Fruit fly (Drosophila melanogaster) whole organism, prepupa: ENCODE data around the gene Mccc1.

Experiments
- Blimp-1 ChIP-seq: fragments of 200-800 bp; sonication (Bioruptor generic); optimal IDR thresholded peaks from 3 replicates; lab custom pipeline; 2017; ENCODE audit warnings: missing biosample characterization, missing genetic modification characterization, mild to moderate bottlenecking, moderate library complexity, missing genetic modification reagents
- CG10631 ChIP-seq: fragments of 200-800 bp; sonication (Bioruptor generic); optimal IDR thresholded peaks from 2 replicates; lab custom pipeline; 2016; ENCODE audit warnings: missing biosample characterization, missing genetic modification characterization
- CG10669 ChIP-seq: fragments of 200-800 bp; sonication (Bioruptor generic); optimal IDR thresholded peaks from 3 replicates; lab custom pipeline; 2018; ENCODE audit warnings: missing biosample characterization, mild to moderate bottlenecking, missing genetic modification characterization, moderate library complexity
- CG11294 ChIP-seq: fragments of 200-800 bp; sonication (Bioruptor generic); IDR thresholded peaks from 2 replicates; pipeline ENCODE4 v1.3.6; 2022; ENCODE audit warnings: missing biosample characterization, missing genetic modification characterization
- CG15336 ChIP-seq: fragments of 200-800 bp; sonication (Bioruptor generic); IDR thresholded peaks from 2 replicates; pipeline ENCODE4 v1.3.6; 2022; ENCODE audit warnings: missing biosample characterization, missing genetic modification characterization
- CG1621 ChIP-seq: fragments of 200-800 bp; sonication (Bioruptor generic); optimal IDR thresholded peaks from 3 replicates; lab custom pipeline; 2018; ENCODE audit warnings: missing biosample characterization, mild to moderate bottlenecking, missing genetic modification characterization
- CG32006 ChIP-seq: fragments of 200-800 bp; sonication (Bioruptor generic); optimal IDR thresholded peaks from 3 replicates; lab custom pipeline; 2017; ENCODE audit warnings: missing biosample characterization, mild to moderate bottlenecking, missing genetic modification characterization
- CG34406 ChIP-seq: fragments of 200-800 bp; sonication (Bioruptor generic); optimal IDR thresholded peaks from 3 replicates; lab custom pipeline; 2016; ENCODE audit warnings: missing biosample characterization, missing genetic modification characterization
- CG3919 ChIP-seq: fragments of 200-800 bp; sonication (Bioruptor generic); optimal IDR thresholded peaks from 3 replicates; lab custom pipeline; 2016; ENCODE audit warnings: missing biosample characterization, missing genetic modification characterization
- CG4318 ChIP-seq: fragments of 200-800 bp; sonication (Bioruptor generic); optimal IDR thresholded peaks from 3 replicates; lab custom pipeline; 2017; ENCODE audit warnings: missing biosample characterization, mild to moderate bottlenecking, missing genetic modification characterization
- CG6163 ChIP-seq: fragments of 200-800 bp; sonication (Bioruptor generic); IDR thresholded peaks from 3 replicates; pipeline ENCODE4 v1.3.6; 2022; ENCODE audit warnings: missing biosample characterization, missing genetic modification characterization
- CG6276 ChIP-seq: fragments of 200-800 bp; sonication (Bioruptor generic); optimal IDR thresholded peaks from 2 replicates; lab custom pipeline; 2017; ENCODE audit warnings: missing biosample characterization, mild to moderate bottlenecking, missing genetic modification characterization
- CG6808 ChIP-seq: fragments of 200-800 bp; sonication (Bioruptor generic); optimal IDR thresholded peaks from 3 replicates; lab custom pipeline; 2017; ENCODE audit warnings: missing biosample characterization, missing genetic modification characterization, mild to moderate bottlenecking, moderate library complexity, missing genetic modification reagents
- CG6854 ChIP-seq: fragments of 200-800 bp; sonication (Bioruptor generic); optimal IDR thresholded peaks from 2 replicates; lab custom pipeline; 2017; ENCODE audit warnings: missing biosample characterization, mild to moderate bottlenecking, missing genetic modification characterization
- CG8319 ChIP-seq: fragments of 200-800 bp; sonication (Bioruptor generic); optimal IDR thresholded peaks from 3 replicates; lab custom pipeline; 2016; ENCODE audit warnings: missing biosample characterization, missing genetic modification characterization
- Eip75B ChIP-seq: fragments of 200-800 bp; sonication (Bioruptor generic); optimal IDR thresholded peaks from 3 replicates; lab custom pipeline; 2016; ENCODE audit warnings: missing biosample characterization, missing genetic modification characterization
- Eip78C ChIP-seq: fragments of 200-800 bp; sonication (Bioruptor generic); peaks from one replicate; lab custom pipeline; 2016; ENCODE audit warnings: missing biosample characterization, missing genetic modification characterization
- Eip93F ChIP-seq: fragments of 200-800 bp; sonication (Bioruptor generic); optimal IDR thresholded peaks from 2 replicates; lab custom pipeline; 2016; ENCODE audit warnings: missing biosample characterization, mild to moderate bottlenecking, missing genetic modification characterization
- Ets21C ChIP-seq: fragments of 200-800 bp; sonication (Bioruptor generic); optimal IDR thresholded peaks from 3 replicates; lab custom pipeline; 2016; ENCODE audit warnings: missing biosample characterization, missing genetic modification characterization
- Ets96B ChIP-seq: fragments of 200-800 bp; optimal IDR thresholded peaks from 2 replicates; lab custom pipeline; 2019; ENCODE audit warnings: missing biosample characterization, mild to moderate bottlenecking, missing genetic modification characterization, moderate library complexity
- Gug ChIP-seq: fragments of 200-800 bp; sonication (Bioruptor generic); IDR thresholded peaks from 2 replicates; pipeline ENCODE4 v1.3.6; 2022; ENCODE audit warnings: missing biosample characterization, missing genetic modification characterization
- Hr39 ChIP-seq: fragments of 200-800 bp; sonication (Bioruptor generic); optimal IDR thresholded peaks from 2 replicates; lab custom pipeline; 2016; ENCODE audit warnings: missing biosample characterization, missing genetic modification characterization
- Met ChIP-seq: fragments of 200-800 bp; sonication (Bioruptor generic); optimal IDR thresholded peaks from 3 replicates; lab custom pipeline; 2016; ENCODE audit warnings: missing biosample characterization, missing genetic modification characterization
- Sox102F ChIP-seq: fragments of 200-800 bp; sonication (Bioruptor generic); optimal IDR thresholded peaks from 2 replicates; lab custom pipeline; 2016; ENCODE audit warnings: missing biosample characterization, mild to moderate bottlenecking, missing genetic modification characterization
- Sox14 ChIP-seq: fragments of 200-800 bp; sonication (Bioruptor generic); optimal IDR thresholded peaks from 3 replicates; lab custom pipeline; 2016; ENCODE audit warnings: missing biosample characterization, missing genetic modification characterization
- Sox15 ChIP-seq: fragments of 200-800 bp; sonication (Bioruptor generic); optimal IDR thresholded peaks from 3 replicates; lab custom pipeline; 2016; ENCODE audit warnings: missing biosample characterization, missing genetic modification characterization
- achi ChIP-seq: fragments of 200-800 bp; sonication (Bioruptor generic); optimal IDR thresholded peaks from 3 replicates; lab custom pipeline; 2016; ENCODE audit warnings: missing biosample characterization, missing genetic modification characterization
- acj6 ChIP-seq: fragments of 200-800 bp; sonication (Bioruptor generic); optimal IDR thresholded peaks from 3 replicates; lab custom pipeline; 2016; ENCODE audit warnings: missing biosample characterization, missing genetic modification characterization
- dac ChIP-seq: fragments of 200-800 bp; sonication (Bioruptor generic); optimal IDR thresholded peaks from 2 replicates; lab custom pipeline; 2017; ENCODE audit warnings: missing biosample characterization, mild to moderate bottlenecking, missing genetic modification characterization
- eg ChIP-seq: fragments of 200-800 bp; sonication (Bioruptor generic); IDR thresholded peaks from 3 replicates; pipeline ENCODE4 v1.3.6; 2022; ENCODE audit warnings: missing biosample characterization, missing genetic modification characterization
- fd85E ChIP-seq: fragments of 200-800 bp; sonication (Bioruptor generic); optimal IDR thresholded peaks from 3 replicates; lab custom pipeline; 2016; ENCODE audit warnings: missing biosample characterization, missing genetic modification characterization
- fkh ChIP-seq: fragments of 200-800 bp; sonication (Bioruptor generic); optimal IDR thresholded peaks from 3 replicates; lab custom pipeline; 2017; ENCODE audit warnings: missing biosample characterization, mild to moderate bottlenecking, missing genetic modification characterization, moderate library complexity
- lz ChIP-seq: fragments of 200-800 bp; sonication (Bioruptor generic); optimal IDR thresholded peaks from 3 replicates; lab custom pipeline; 2016; ENCODE audit warnings: missing biosample characterization, missing genetic modification characterization
- net ChIP-seq: fragments of 200-800 bp; sonication (Bioruptor generic); optimal IDR thresholded peaks from 3 replicates; lab custom pipeline; 2016; ENCODE audit warnings: missing biosample characterization, missing genetic modification characterization
- pdm3 ChIP-seq: fragments of 200-800 bp; sonication (Bioruptor generic); optimal IDR thresholded peaks from 3 replicates; lab custom pipeline; 2016; ENCODE audit warnings: missing biosample characterization, missing genetic modification characterization
- svp ChIP-seq: fragments of 200-800 bp; sonication (Bioruptor generic); peaks from one replicate; lab custom pipeline; 2016; ENCODE audit warnings: missing biosample characterization, missing genetic modification characterization
- topi ChIP-seq: fragments of 200-800 bp; sonication (Bioruptor generic); optimal IDR thresholded peaks from 3 replicates; lab custom pipeline; 2016; ENCODE audit warnings: missing biosample characterization, missing genetic modification characterization
- vri ChIP-seq: fragments of 200-800 bp; sonication (Bioruptor generic); optimal IDR thresholded peaks from 3 replicates; lab custom pipeline; 2016; ENCODE audit warnings: missing biosample characterization, mild to moderate bottlenecking, missing genetic modification characterization

Gene Mccc1

dm6 chr3R:31762672-31763071, 31.0 kb downstream of the Mccc1 start (continued):
- TF ChIP-seq CG10669: peak; percentile 73
- peak; percentile 79 for TF ChIP-seq CG3919 (GFP tag; lab: Kevin White, UChicago)
- TF ChIP-seq CG6854 (GFP tag; lab: Kevin White, UChicago): no peak
- no peak for TF ChIP-seq fd85E
- TF ChIP-seq lz (GFP tag; lab: Kevin White, UChicago): no peak
- TF ChIP-seq Sox14: peak; percentile 34
- peak; percentile 59 for TF ChIP-seq Eip75B
- peak; percentile 74 for TF ChIP-seq eg
- peak; percentile 57 for TF ChIP-seq CG6808 (GFP tag; lab: Kevin White, UChicago)
- TF ChIP-seq Hr39 (GFP tag; lab: Kevin White, UChicago): no peak
- TF ChIP-seq vri (GFP tag; lab: Kevin White, UChicago): no peak
- peak; percentile 68 for TF ChIP-seq pdm3 (GFP tag; lab: Kevin White, UChicago)
- TF ChIP-seq acj6 (GFP tag; lab: Kevin White, UChicago): peak; percentile 68
- no peak for TF ChIP-seq Blimp-1 (GFP tag; lab: Kevin White, UChicago)
- TF ChIP-seq CG11294 (GFP tag; lab: Robert Waterston, UW): peak; percentile 13; the same call in 1 of the 2 replicates
- peak; percentile 31 for TF ChIP-seq CG8319 (GFP tag; lab: Kevin White, UChicago)
- TF ChIP-seq Eip93F (GFP tag; lab: Kevin White, UChicago): no peak
- peak; percentile 62 for TF ChIP-seq CG1621 (tag; lab: Kevin White, UChicago)
- TF ChIP-seq CG4318 (GFP tag; lab: Kevin White, UChicago): peak; percentile 45
- peak; percentile 24 for TF ChIP-seq Sox102F
- peak; percentile 60 for TF ChIP-seq CG34406 (GFP tag; lab: Kevin White, UChicago)
- no peak for TF ChIP-seq Met (GFP tag; lab: Kevin White, UChicago)
- peak; percentile 95 for TF ChIP-seq Eip78C

dm6 chr3R:31761529-31762009, 32.1 kb downstream of the Mccc1 start, which contains the start of gene Smvt:
TSS of gene Smvt (minus strand) at chr3R:31761579.
- TF ChIP-seq net (GFP tag; lab: Kevin White, UChicago) (no peak), dac (no peak), Gug (no peak), CG10631 (GFP tag; lab: Kevin White, UChicago) (no peak), CG6276 (no peak), Sox15 (GFP tag; lab: Kevin White, UChicago) (no peak), CG6163 (GFP tag; lab: Robert Waterston, UW) (no peak), CG32006 (GFP tag; lab: Kevin White, UChicago) (no peak), CG6854 (GFP tag; lab: Kevin White, UChicago) (no peak), fkh (GFP tag; lab: Kevin White, UChicago) (peak; percentile 7), vri (GFP tag; lab: Kevin White, UChicago) (peak; percentile 49), CG10669 (no peak), Ets96B (no peak), achi (GFP tag; lab: Kevin White, UChicago) (no peak), Blimp-1 (GFP tag; lab: Kevin White, UChicago) (no peak), CG3919 (GFP tag; lab: Kevin White, UChicago) (no peak), eg (no peak), Sox14 (no peak)
- TF ChIP-seq, all 60 proteins: peak for 2

- TF ChIP-seq CG1621 (tag; lab: Kevin White, UChicago): no peak
- TF ChIP-seq fkh (GFP tag; lab: Kevin White, UChicago): peak; percentile 87
- TF ChIP-seq svp (GFP tag; lab: Kevin White, UChicago): peak; percentile 71
- no peak for TF ChIP-seq topi
- no peak for TF ChIP-seq fd85E
- TF ChIP-seq Ets21C (GFP tag; lab: Kevin White, UChicago): no peak
- TF ChIP-seq CG15336 (GFP tag; lab: Robert Waterston, UW): no peak
These were observed 35.0 kb downstream of the Mccc1 start, which contains the start of gene CG2187 for dm6 chr3R:31758587-31759167. TSS of gene CG2187 (minus strand) at chr3R:31758637.
